Fruit fly (Drosophila melanogaster): ENCODE measurements around the gene CG13674.

DNA sequence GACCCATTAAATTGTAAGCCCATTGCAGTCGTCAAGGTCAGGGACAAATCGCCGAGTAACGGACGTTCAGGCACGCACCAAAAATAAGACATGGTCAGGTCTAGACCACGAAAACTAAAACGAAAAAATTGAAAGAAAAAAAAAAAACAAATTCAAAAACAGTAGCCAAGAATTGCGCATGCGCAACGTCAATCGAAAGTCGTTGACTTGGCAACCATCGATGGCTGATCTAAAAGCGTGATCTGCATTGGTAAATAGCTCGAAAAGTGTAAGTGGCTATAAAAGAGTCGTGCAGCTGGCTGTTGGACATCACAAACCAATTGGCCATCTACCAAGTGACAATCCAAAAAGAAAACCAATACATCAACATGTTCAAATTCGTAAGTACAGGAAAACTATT, 3.1 kb upstream of the CG13674 start, which contains the start of gene CG13678:
- no peak for TF ChIP-seq CG34367 (tag; optimal IDR thresholded peaks at IDR 0.05)
- no peak for TF ChIP-seq rn (GFP tag; IDR thresholded peaks at IDR 0.05)
- TF ChIP-seq CG17806 (tag; optimal IDR thresholded peaks at IDR 0.05): no peak
- TF ChIP-seq EcR (GFP tag; optimal IDR thresholded peaks at IDR 0.05): no peak
- no peak for TF ChIP-seq CG12605 (GFP tag; IDR thresholded peaks at IDR 0.05)
